Worm (Caenorhabditis elegans) whole organism, midembryonic: ENCODE results near the gene srh-231.
"Not testable (repeated sequence)": the region's sequence is repeated elsewhere in the genome, so short reads cannot be mapped to it uniquely, and the experiment has no call there.

Experiments used
- T22C8.4 ChIP-seq: fragments of 200-800 bp; sonication (Bioruptor generic); IDR thresholded peaks from 2 replicates; pipeline ENCODE4 v1.3.6; 2022; ENCODE audit warnings: missing genetic modification characterization, missing compliant biosample characterization
- cog-1 ChIP-seq: sonication (generic microtip); optimal IDR thresholded peaks from 2 replicates; lab custom pipeline; 2016; ENCODE audit warnings: missing genetic modification characterization, missing compliant biosample characterization
- flt-1 ChIP-seq: fragments of 200-800 bp; sonication (Bioruptor generic); IDR thresholded peaks from 2 replicates; pipeline ENCODE4 v1.3.6; 2022; ENCODE audit warnings: missing genetic modification characterization, missing compliant biosample characterization
- klf-2 ChIP-seq: fragments of 200-800 bp; sonication (Bioruptor generic); conservative IDR thresholded peaks from 2 replicates; pipeline ENCODE4 v1.3.6; 2022; ENCODE audit warnings: missing genetic modification reagents, missing genetic modification characterization, missing compliant biosample characterization
- med-1 ChIP-seq: sonication (generic microtip); optimal IDR thresholded peaks from 2 replicates; lab custom pipeline; 2017; ENCODE audit warnings: missing genetic modification characterization, mild to moderate bottlenecking, missing compliant biosample characterization, antibody characterized with exemption, missing genetic modification reagents; ENCODE audit not compliant: insufficient read depth
- ref-1 ChIP-seq: fragments of 200-800 bp; sonication (Bioruptor generic); conservative IDR thresholded peaks from 2 replicates; pipeline ENCODE4 v1.3.6; 2022; ENCODE audit warnings: missing genetic modification reagents, missing genetic modification characterization, missing compliant biosample characterization
- tab-1 ChIP-seq: fragments of 200-800 bp; sonication (Bioruptor generic); IDR thresholded peaks from 2 replicates; pipeline ENCODE4 v1.3.6; 2022; ENCODE audit warnings: missing genetic modification characterization, missing compliant biosample characterization
- ztf-23 ChIP-seq: fragments of 200-800 bp; sonication (Bioruptor generic); IDR thresholded peaks from 2 replicates; pipeline ENCODE4 v1.3.6; 2022; ENCODE audit warnings: missing genetic modification reagents, missing genetic modification characterization, missing compliant biosample characterization
- ztf-29 ChIP-seq: fragments of 200-800 bp; sonication (Bioruptor generic); IDR thresholded peaks from 2 replicates; pipeline ENCODE4 v1.3.6; 2022; ENCODE audit warnings: missing genetic modification reagents, missing genetic modification characterization, missing compliant biosample characterization

The srh-231 gene

ce11 chrV:7349541-7349940, 2.5 kb downstream of the srh-231 start, which contains the start of gene nhr-149:
nhr-149 (minus strand) TSS chrV:7349641.
- TF ChIP-seq ztf-29 (GFP tag; lab: Robert Waterston, UW), result no peak
- TF ChIP-seq tab-1 (GFP tag; lab: Robert Waterston, UW), result no peak
- TF ChIP-seq ref-1 (GFP tag; lab: Robert Waterston, UW), result no peak
- TF ChIP-seq klf-2, result no peak
- no peak for TF ChIP-seq flt-1 (GFP tag; lab: Robert Waterston, UW)
- no peak for TF ChIP-seq ztf-23 (GFP tag; lab: Robert Waterston, UW)
- no peak for TF ChIP-seq T22C8.4
- no peak for TF ChIP-seq cog-1 (tag; lab: Kevin White, UChicago)
- TF ChIP-seq med-1 (GFP tag; lab: Kevin White, UChicago), result no peak

ce11 chrV:7345494-7345893, 6.5 kb downstream of the srh-231 start, which contains the start of gene nhr-147:
nhr-147 (plus strand) TSS chrV:7345794.
- not testable (repeated sequence) for TF ChIP-seq klf-2; med-1 (GFP tag; lab: Kevin White, UChicago); flt-1 (GFP tag; lab: Robert Waterston, UW)

- TF ChIP-seq ztf-29 (GFP tag; lab: Robert Waterston, UW) (no peak), cog-1 (tag; lab: Kevin White, UChicago) (no peak), tab-1 (GFP tag; lab: Robert Waterston, UW) (no peak), ztf-23 (GFP tag; lab: Robert Waterston, UW) (no peak), T22C8.4 (no peak), flt-1 (GFP tag; lab: Robert Waterston, UW) (no peak), klf-2 (no peak), ref-1 (GFP tag; lab: Robert Waterston, UW) (no peak), med-1 (GFP tag; lab: Kevin White, UChicago) (no peak)
These were observed 8.5 kb downstream of the srh-231 start, which contains the start of gene srh-244 for ce11 chrV:7343522-7343921. srh-244 (plus strand) TSS chrV:7343822.

ce11 chrV:7341942-7342341, 10.1 kb downstream of the srh-231 start, which contains the start of the genes nhr-263 and nhr-148:
nhr-263 (minus strand) TSS chrV:7342042.
nhr-148 (plus strand) TSS chrV:7342156.
- TF ChIP-seq klf-2 (no peak), T22C8.4 (no peak), cog-1 (tag; lab: Kevin White, UChicago) (no peak), med-1 (GFP tag; lab: Kevin White, UChicago) (no peak), ref-1 (GFP tag; lab: Robert Waterston, UW) (no peak), ztf-23 (GFP tag; lab: Robert Waterston, UW) (no peak), flt-1 (GFP tag; lab: Robert Waterston, UW) (no peak), ztf-29 (GFP tag; lab: Robert Waterston, UW) (no peak), tab-1 (GFP tag; lab: Robert Waterston, UW) (no peak)

- no peak for TF ChIP-seq T22C8.4
- TF ChIP-seq ref-1 (GFP tag; lab: Robert Waterston, UW), result no peak
- no peak for TF ChIP-seq flt-1 (GFP tag; lab: Robert Waterston, UW)
- no peak for TF ChIP-seq klf-2
- TF ChIP-seq med-1 (GFP tag; lab: Kevin White, UChicago), result no peak
- TF ChIP-seq ztf-23 (GFP tag; lab: Robert Waterston, UW), result no peak
- TF ChIP-seq tab-1 (GFP tag; lab: Robert Waterston, UW), result no peak
- TF ChIP-seq ztf-29 (GFP tag; lab: Robert Waterston, UW), result no peak
- no peak for TF ChIP-seq cog-1 (tag; lab: Kevin White, UChicago)
These were observed 12.2 kb downstream of the srh-231 start, which contains the start of gene srh-187 for ce11 chrV:7339831-7340230. srh-187 (minus strand) TSS chrV:7339931.

ce11 chrV:7337218-7337617, 14.8 kb downstream of the srh-231 start, which contains the start of gene F10G2.7:
F10G2.7 (minus strand) TSS chrV:7337318.
- not testable (repeated sequence) for TF ChIP-seq cog-1 (tag; lab: Kevin White, UChicago); ref-1 (GFP tag; lab: Robert Waterston, UW); klf-2

- TF ChIP-seq tab-1 (GFP tag; lab: Robert Waterston, UW) (no peak), T22C8.4 (no peak), med-1 (GFP tag; lab: Kevin White, UChicago) (no peak), ztf-29 (GFP tag; lab: Robert Waterston, UW) (no peak), cog-1 (tag; lab: Kevin White, UChicago) (no peak), klf-2 (no peak), flt-1 (GFP tag; lab: Robert Waterston, UW) (no peak), ref-1 (GFP tag; lab: Robert Waterston, UW) (no peak)
These were observed 19.8 kb downstream of the srh-231 start, which contains the start of gene F10G2.1 for ce11 chrV:7332253-7332652. F10G2.1 (plus strand) TSS chrV:7332553.

- TF ChIP-seq ztf-23 (GFP tag; lab: Robert Waterston, UW) (no peak), ztf-29 (GFP tag; lab: Robert Waterston, UW) (no peak), tab-1 (GFP tag; lab: Robert Waterston, UW) (no peak), med-1 (GFP tag; lab: Kevin White, UChicago) (no peak), flt-1 (GFP tag; lab: Robert Waterston, UW) (no peak), T22C8.4 (no peak), ref-1 (GFP tag; lab: Robert Waterston, UW) (no peak), klf-2 (no peak), cog-1 (tag; lab: Kevin White, UChicago) (no peak)
These were observed 21.2 kb downstream of the srh-231 start, which contains the start of gene F10G2.2 for ce11 chrV:7330868-7331267. F10G2.2 (plus strand) TSS chrV:7331168.

ce11 chrV:7328092-7328491, 23.9 kb downstream of the srh-231 start, which contains the start of gene clec-7:
clec-7 (plus strand) TSS chrV:7328392.
- no peak for TF ChIP-seq ref-1 (GFP tag; lab: Robert Waterston, UW)
- no peak for TF ChIP-seq tab-1 (GFP tag; lab: Robert Waterston, UW)
- TF ChIP-seq T22C8.4, result no peak
- TF ChIP-seq cog-1 (tag; lab: Kevin White, UChicago), result no peak
- TF ChIP-seq flt-1 (GFP tag; lab: Robert Waterston, UW), result no peak
- TF ChIP-seq med-1 (GFP tag; lab: Kevin White, UChicago), result no peak
- no peak for TF ChIP-seq ztf-23 (GFP tag; lab: Robert Waterston, UW)
- TF ChIP-seq klf-2, result no peak
- TF ChIP-seq ztf-29 (GFP tag; lab: Robert Waterston, UW), result no peak
